Worm (Caenorhabditis elegans) whole organism, mixed stage, embryonic: ENCODE results near the gene C29H12.6.

ENCODE experiments used
- bed-3 ChIP-seq: fragments of 200-800 bp; sonication (Bioruptor generic); optimal IDR thresholded peaks from 3 replicates; lab custom pipeline; 2018; ENCODE audit warnings: mild to moderate bottlenecking, missing genetic modification characterization, moderate library complexity, missing compliant biosample characterization
- blmp-1 ChIP-seq: fragments of 150-350 bp; optimal IDR thresholded peaks from 2 replicates; lab custom pipeline; 2014; ENCODE audit warnings: missing biosample characterization, missing genetic modification characterization
- ceh-83 ChIP-seq: fragments of 200-800 bp; sonication (Bioruptor generic); optimal IDR thresholded peaks from 2 replicates; lab custom pipeline; 2018; ENCODE audit warnings: mild to moderate bottlenecking, missing genetic modification characterization, missing compliant biosample characterization
- ces-1 ChIP-seq: fragments of 150-350 bp; optimal IDR thresholded peaks from 2 replicates; lab custom pipeline; 2014; ENCODE audit warnings: missing biosample characterization, missing genetic modification reagents, missing genetic modification characterization
- drap-1 ChIP-seq: fragments of 200-800 bp; sonication (Bioruptor generic); optimal IDR thresholded peaks from 3 replicates; lab custom pipeline; 2018; ENCODE audit warnings: mild to moderate bottlenecking, missing genetic modification characterization, missing compliant biosample characterization
- elt-1 ChIP-seq: sonication (generic microtip); optimal IDR thresholded peaks from 2 replicates; lab custom pipeline; 2017; ENCODE audit warnings: missing genetic modification characterization, mild to moderate bottlenecking, missing compliant biosample characterization, antibody characterized with exemption, moderate library complexity, borderline replicate concordance; ENCODE audit not compliant: insufficient read depth
- elt-3 ChIP-seq: fragments of 150-350 bp; optimal IDR thresholded peaks from 2 replicates; lab custom pipeline; 2014; ENCODE audit warnings: missing biosample characterization, missing genetic modification characterization
- flh-1 ChIP-seq: fragments of 200-800 bp; sonication (Bioruptor generic); optimal IDR thresholded peaks from 2 replicates; lab custom pipeline; 2018; ENCODE audit warnings: mild to moderate bottlenecking, missing genetic modification characterization, moderate library complexity, missing compliant biosample characterization
- ham-2 ChIP-seq: fragments of 200-800 bp; sonication (Bioruptor generic); optimal IDR thresholded peaks from 2 replicates; lab custom pipeline; 2018; ENCODE audit warnings: mild to moderate bottlenecking, missing genetic modification characterization, missing compliant biosample characterization
- hlh-1 ChIP-seq: fragments of 150-350 bp; optimal IDR thresholded peaks from 2 replicates; lab custom pipeline; 2014; ENCODE audit warnings: missing biosample characterization, missing genetic modification reagents, missing genetic modification characterization
- lin-13 ChIP-seq: fragments of 150-350 bp; optimal IDR thresholded peaks from 2 replicates; lab custom pipeline; 2014; ENCODE audit warnings: missing biosample characterization, missing genetic modification characterization
- lin-32 ChIP-seq: fragments of 200-800 bp; sonication (Bioruptor generic); optimal IDR thresholded peaks from 2 replicates; lab custom pipeline; 2018; ENCODE audit warnings: mild to moderate bottlenecking, missing genetic modification characterization, missing compliant biosample characterization
- lsy-2 ChIP-seq: fragments of 150-350 bp; optimal IDR thresholded peaks from 2 replicates; lab custom pipeline; 2014; ENCODE audit warnings: missing biosample characterization, missing genetic modification characterization
- mab-5 ChIP-seq: fragments of 150-350 bp; optimal IDR thresholded peaks from 2 replicates; lab custom pipeline; 2014; ENCODE audit warnings: missing biosample characterization, missing genetic modification characterization
- mls-2 ChIP-seq: sonication (generic microtip); optimal IDR thresholded peaks from 2 replicates; lab custom pipeline; 2016; ENCODE audit warnings: mild to moderate bottlenecking, missing genetic modification characterization, moderate library complexity, missing compliant biosample characterization
- nhr-12 ChIP-seq: fragments of 150-350 bp; optimal IDR thresholded peaks from 2 replicates; lab custom pipeline; 2014; ENCODE audit warnings: missing biosample characterization, missing genetic modification characterization
- nhr-237 ChIP-seq: fragments of 150-350 bp; optimal IDR thresholded peaks from 2 replicates; lab custom pipeline; 2014; ENCODE audit warnings: missing biosample characterization, missing genetic modification characterization
- nhr-28 ChIP-seq: fragments of 150-350 bp; optimal IDR thresholded peaks from 2 replicates; lab custom pipeline; 2014; ENCODE audit warnings: missing biosample characterization, missing genetic modification characterization
- nhr-76 ChIP-seq: sonication (generic microtip); optimal IDR thresholded peaks from 2 replicates; lab custom pipeline; 2017; ENCODE audit warnings: missing biosample characterization, missing genetic modification characterization
- pha-4 ChIP-seq: fragments of 150-350 bp; optimal IDR thresholded peaks from 2 replicates; lab custom pipeline; 2018; ENCODE audit warnings: missing biosample characterization, missing genetic modification reagents, missing genetic modification characterization
- sem-2 ChIP-seq: fragments of 200-800 bp; sonication (Bioruptor generic); optimal IDR thresholded peaks from 2 replicates; lab custom pipeline; 2018; ENCODE audit warnings: mild to moderate bottlenecking, missing genetic modification characterization, missing compliant biosample characterization
- snpc-4 ChIP-seq: fragments of 150-350 bp; optimal IDR thresholded peaks from 2 replicates; lab custom pipeline; 2014; ENCODE audit warnings: missing biosample characterization, missing genetic modification characterization
- sptf-1 ChIP-seq: sonication (generic microtip); optimal IDR thresholded peaks from 2 replicates; lab custom pipeline; 2017; ENCODE audit warnings: mild to moderate bottlenecking, missing genetic modification characterization, moderate library complexity, missing compliant biosample characterization
- unc-120 ChIP-seq: sonication (generic microtip); optimal IDR thresholded peaks from 2 replicates; lab custom pipeline; 2017; ENCODE audit warnings: missing genetic modification characterization, missing compliant biosample characterization; ENCODE audit not compliant: poor library complexity, severe bottlenecking
- unc-39 ChIP-seq: fragments of 150-350 bp; optimal IDR thresholded peaks from 2 replicates; lab custom pipeline; 2014; ENCODE audit warnings: missing biosample characterization, missing genetic modification characterization
- unc-62 ChIP-seq: fragments of 150-350 bp; optimal IDR thresholded peaks from 2 replicates; lab custom pipeline; 2014; ENCODE audit warnings: missing biosample characterization, missing genetic modification reagents, missing genetic modification characterization
- zip-8 ChIP-seq: fragments of 150-350 bp; optimal IDR thresholded peaks from 2 replicates; lab custom pipeline; 2014; ENCODE audit warnings: missing biosample characterization, missing genetic modification characterization

C29H12.6 gene

DNA sequence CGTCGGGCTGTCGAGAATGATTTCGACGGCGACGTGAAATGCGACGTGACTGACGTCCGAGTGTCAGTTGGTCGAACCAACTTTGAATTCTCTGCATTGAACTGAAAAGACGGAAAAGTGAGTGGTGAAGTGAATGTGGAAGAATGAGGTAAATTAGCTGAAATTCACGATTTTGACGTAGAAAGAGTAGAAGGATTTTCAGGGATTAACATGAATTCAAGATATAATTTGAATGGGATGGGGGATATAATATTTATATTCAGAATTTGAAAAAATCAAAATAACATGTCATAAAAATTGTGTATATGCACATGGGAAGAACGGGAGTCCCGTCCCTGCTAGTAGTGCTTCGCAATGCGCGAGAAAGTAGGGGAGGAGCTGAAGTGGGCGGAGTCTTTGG is at the start of gene C29H12.6:
Gene C29H12.6, minus strand, starts transcription at position 101 of the 400 bp plus-strand sequence.
- TF ChIP-seq unc-120 (tag; lab: Kevin White, UChicago) (no peak), lin-32 (no peak), unc-39 (tag; lab: Kevin White, UChicago) (no peak), nhr-12 (tag; lab: Kevin White, UChicago) (no peak), blmp-1 (tag; lab: Kevin White, UChicago) (no peak), ham-2 (no peak)
- TF ChIP-seq, all 35 proteins: peak for 0

DNA sequence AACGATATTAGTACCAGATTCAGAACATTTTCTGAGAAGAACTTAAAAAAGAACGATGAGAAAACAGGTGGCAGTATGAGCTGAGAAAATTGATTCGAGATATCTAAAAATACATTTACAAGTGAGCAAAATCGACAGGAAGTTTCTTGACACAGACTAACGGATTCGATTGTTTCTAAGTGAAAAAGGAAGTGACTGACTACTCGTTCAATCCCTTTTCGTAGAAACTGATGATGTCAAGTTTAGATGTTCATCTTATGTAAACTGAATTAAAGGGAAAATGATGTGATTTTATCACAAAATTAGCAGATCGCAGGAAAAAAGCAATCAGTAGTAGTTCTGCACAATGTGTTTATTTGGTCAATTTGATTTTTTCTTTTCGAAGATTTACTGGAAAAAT is 47.1 kb upstream of the C29H12.6 start:
- TF ChIP-seq ces-1 (GFP tag; lab: Kevin White, UChicago) (peak; percentile 55), mab-5 (no peak)

DNA sequence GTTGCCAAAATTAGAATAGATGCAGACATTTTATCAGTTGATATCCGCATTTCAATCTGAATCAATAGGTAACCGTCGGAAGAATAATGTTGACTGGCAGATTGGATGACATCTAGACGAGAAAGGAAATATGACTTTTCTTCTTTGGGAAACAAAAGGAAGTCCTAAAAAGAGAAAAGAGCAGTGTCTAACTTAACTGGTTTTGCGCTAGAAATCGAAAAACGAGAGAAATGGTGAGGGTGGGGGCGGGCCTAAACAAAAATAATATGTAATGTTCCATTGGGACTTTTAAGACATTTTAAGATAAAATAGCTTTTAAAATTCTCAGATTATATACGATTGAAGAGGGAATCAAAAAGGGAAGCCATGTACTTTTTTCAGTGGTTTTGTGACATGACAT is 42.9 kb upstream of the C29H12.6 start, which contains the start of gene exp-1:
Gene exp-1, minus strand, starts transcription at position 101 of the 400 bp plus-strand sequence.
- TF ChIP-seq bed-3 (GFP tag; lab: Kevin White, UChicago): no peak
- no peak for TF ChIP-seq pha-4
- TF ChIP-seq nhr-28 (tag; lab: Kevin White, UChicago): no peak
- no peak for TF ChIP-seq lin-32
- TF ChIP-seq elt-3 (tag; lab: Kevin White, UChicago): no peak
- no peak for TF ChIP-seq drap-1
- no peak for TF ChIP-seq unc-39 (tag; lab: Kevin White, UChicago)
- TF ChIP-seq hlh-1 (tag; lab: Kevin White, UChicago): no peak
- TF ChIP-seq nhr-237 (tag; lab: Kevin White, UChicago): no peak
- TF ChIP-seq lsy-2 (tag; lab: Kevin White, UChicago): no peak
- no peak for TF ChIP-seq snpc-4 (tag; lab: Kevin White, UChicago)

DNA sequence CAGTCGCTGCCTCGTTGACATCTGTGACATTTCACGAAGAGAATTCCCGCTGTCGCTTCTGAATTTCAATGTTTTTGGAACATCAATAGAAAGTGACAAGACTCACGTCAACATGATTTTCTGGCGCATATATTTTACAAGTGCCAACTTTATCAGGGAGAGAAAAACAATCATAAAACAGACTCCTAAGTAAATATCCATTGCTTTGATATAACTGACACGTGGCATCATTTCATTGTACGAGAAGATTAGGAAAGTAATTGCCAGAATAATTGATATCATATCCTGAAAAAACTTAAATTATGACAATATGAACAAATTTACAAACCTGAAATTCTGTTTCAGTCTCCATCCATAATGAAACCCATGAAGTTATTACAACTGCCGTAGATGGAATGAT is 40.0 kb upstream of the C29H12.6 start:
- no peak for TF ChIP-seq nhr-28 (tag; lab: Kevin White, UChicago)
- TF ChIP-seq elt-1: no peak
- no peak for TF ChIP-seq sptf-1 (tag; lab: Kevin White, UChicago)
- TF ChIP-seq lsy-2 (tag; lab: Kevin White, UChicago): no peak
- TF ChIP-seq unc-39 (tag; lab: Kevin White, UChicago): no peak
- TF ChIP-seq lin-32: no peak
- no peak for TF ChIP-seq ceh-83
- TF ChIP-seq, all 35 proteins: peak for 0

DNA sequence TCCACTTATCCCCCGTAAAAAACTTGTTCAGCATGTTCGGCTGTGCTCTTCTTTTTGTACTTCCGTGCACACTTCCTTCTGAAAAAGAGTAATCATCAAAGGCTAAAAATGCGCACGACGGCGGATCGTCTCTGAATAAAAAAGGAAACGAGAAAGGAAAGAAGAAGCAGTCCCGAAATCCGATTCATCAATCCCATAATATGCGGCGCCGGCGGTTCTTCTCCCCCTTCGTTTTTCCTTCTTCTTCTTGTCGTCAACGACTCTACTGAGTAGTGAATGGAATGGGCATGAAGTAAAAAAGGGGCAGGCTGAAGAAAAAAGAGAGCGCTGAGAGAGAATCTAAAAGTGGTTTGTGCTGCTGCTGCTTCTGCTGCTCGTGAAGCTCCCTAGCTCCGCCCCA is 31.4 kb upstream of the C29H12.6 start:
- no peak for TF ChIP-seq zip-8 (tag; lab: Kevin White, UChicago)
- TF ChIP-seq mls-2 (tag; lab: Kevin White, UChicago): peak; percentile 13
- no peak for TF ChIP-seq nhr-76 (tag; lab: Kevin White, UChicago)
- TF ChIP-seq ces-1 (GFP tag; lab: Kevin White, UChicago): peak; percentile 63
- no peak for TF ChIP-seq blmp-1 (tag; lab: Kevin White, UChicago)

DNA sequence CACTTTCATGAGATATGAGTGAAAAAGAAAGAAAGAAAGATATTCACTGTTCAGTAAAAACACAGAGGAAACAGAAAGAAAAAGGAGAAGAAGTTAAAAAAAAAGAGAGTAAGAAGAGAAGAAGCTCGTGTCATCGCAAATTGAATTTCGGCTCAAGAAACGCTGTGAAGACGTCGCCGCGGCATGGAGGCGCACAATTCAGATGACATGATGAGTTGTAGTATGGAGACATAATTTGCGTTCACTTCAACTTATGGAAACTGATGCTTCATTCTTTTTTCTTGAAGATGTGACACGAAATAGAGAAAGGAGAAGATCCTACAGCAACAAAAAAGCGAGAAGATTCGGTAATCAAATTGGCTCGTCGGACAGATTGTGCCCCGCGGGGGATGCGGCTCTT is 30.3 kb upstream of the C29H12.6 start:
- peak; percentile 92 for TF ChIP-seq ces-1 (GFP tag; lab: Kevin White, UChicago)
- TF ChIP-seq sem-2 (GFP tag; lab: Kevin White, UChicago): no peak
- TF ChIP-seq, all 35 proteins: peak for 1

DNA sequence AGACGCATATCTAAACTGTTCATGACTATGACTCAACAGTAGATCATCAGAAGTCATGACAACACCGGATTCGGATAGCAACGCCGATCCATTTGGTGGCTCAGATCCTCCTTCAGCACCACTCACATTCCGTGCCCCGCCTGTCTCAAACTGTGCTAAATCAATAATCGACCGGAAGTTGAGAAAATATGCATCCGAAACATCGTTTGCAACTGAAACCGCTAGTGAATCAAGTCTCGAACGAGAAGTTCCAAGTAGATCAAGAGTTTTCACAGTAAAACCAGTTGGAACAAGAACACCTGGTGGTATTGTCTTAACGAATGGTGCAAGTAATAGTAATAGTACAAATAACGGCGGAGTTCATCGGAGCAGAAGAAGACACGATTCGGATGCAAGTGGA is 29.1 kb upstream of the C29H12.6 start:
- TF ChIP-seq sem-2 (GFP tag; lab: Kevin White, UChicago): no peak
- no peak for TF ChIP-seq snpc-4 (tag; lab: Kevin White, UChicago)
- no peak for TF ChIP-seq zip-8 (tag; lab: Kevin White, UChicago)
- no peak for TF ChIP-seq bed-3 (GFP tag; lab: Kevin White, UChicago)
- no peak for TF ChIP-seq lin-13 (tag; lab: Kevin White, UChicago)
- TF ChIP-seq flh-1 (GFP tag; lab: Kevin White, UChicago): no peak
- TF ChIP-seq pha-4: no peak
- TF ChIP-seq unc-39 (tag; lab: Kevin White, UChicago): no peak
- no peak for TF ChIP-seq ces-1 (GFP tag; lab: Kevin White, UChicago)
- no peak for TF ChIP-seq nhr-12 (tag; lab: Kevin White, UChicago)
- TF ChIP-seq elt-3 (tag; lab: Kevin White, UChicago): no peak
- TF ChIP-seq ham-2: no peak
- no peak for TF ChIP-seq unc-62 (GFP tag; lab: Kevin White, UChicago)
- no peak for TF ChIP-seq sptf-1 (tag; lab: Kevin White, UChicago)
- TF ChIP-seq nhr-28 (tag; lab: Kevin White, UChicago): no peak
